Worm (Caenorhabditis elegans) whole organism, midembryonic: Measurements from ENCODE around the gene ilkp-1.

Source experiments
- T22C8.4 ChIP-seq: fragments of 200-800 bp; sonication (Bioruptor generic); IDR thresholded peaks from 2 replicates; pipeline ENCODE4 v1.3.6; 2022; ENCODE audit warnings: missing genetic modification characterization, missing compliant biosample characterization
- flt-1 ChIP-seq: fragments of 200-800 bp; sonication (Bioruptor generic); IDR thresholded peaks from 2 replicates; pipeline ENCODE4 v1.3.6; 2022; ENCODE audit warnings: missing genetic modification characterization, missing compliant biosample characterization
- klf-2 ChIP-seq: fragments of 200-800 bp; sonication (Bioruptor generic); conservative IDR thresholded peaks from 2 replicates; pipeline ENCODE4 v1.3.6; 2022; ENCODE audit warnings: missing genetic modification reagents, missing genetic modification characterization, missing compliant biosample characterization
- tab-1 ChIP-seq: fragments of 200-800 bp; sonication (Bioruptor generic); IDR thresholded peaks from 2 replicates; pipeline ENCODE4 v1.3.6; 2022; ENCODE audit warnings: missing genetic modification characterization, missing compliant biosample characterization
- ztf-29 ChIP-seq: fragments of 200-800 bp; sonication (Bioruptor generic); IDR thresholded peaks from 2 replicates; pipeline ENCODE4 v1.3.6; 2022; ENCODE audit warnings: missing genetic modification reagents, missing genetic modification characterization, missing compliant biosample characterization

ce11 chrII:11105981-11106711 lies 56.1 kb downstream of the ilkp-1 start, which contains the start of gene nasp-1:
- TF ChIP-seq T22C8.4 (GFP tag; lab: Robert Waterston, UW) (no peak), tab-1 (no peak), ztf-29 (GFP tag; lab: Robert Waterston, UW) (no peak), flt-1 (GFP tag; lab: Robert Waterston, UW) (no peak), klf-2 (no peak)
